Fruit fly (Drosophila melanogaster) ovary, adult (tissue): ENCODE results near the gene eIF4H2.

ENCODE experiments used
- CG17801 ChIP-seq: fragments of 200-800 bp; optimal IDR thresholded peaks from 2 replicates; lab custom pipeline; 2019; ENCODE audit warnings: missing biosample characterization, mild to moderate bottlenecking, missing genetic modification characterization, moderate library complexity; ENCODE audit not compliant: partially characterized antibody

eIF4H2 gene

dm6 chr3R:30742580-30742979, 16.7 kb downstream of the eIF4H2 start, which contains the start of gene CG15543:
Gene CG15543 (plus strand): TSS chr3R:30742880.
- TF ChIP-seq CG17801 (GFP tag; lab: Kevin White, UChicago), result no peak

- TF ChIP-seq CG17801 (GFP tag; lab: Kevin White, UChicago), result no peak
These were observed 19.2 kb downstream of the eIF4H2 start, which contains the start of gene Npc2g for dm6 chr3R:30745104-30745503. Gene Npc2g (minus strand): TSS chr3R:30745263.

dm6 chr3R:30746190-30746589, 20.3 kb downstream of the eIF4H2 start, which contains the start of gene Npc2h:
Gene Npc2h (minus strand): TSS chr3R:30746290.
- no peak for TF ChIP-seq CG17801 (GFP tag; lab: Kevin White, UChicago)

dm6 chr3R:30747039-30747438, 21.2 kb downstream of the eIF4H2 start:
- TF ChIP-seq CG17801 (GFP tag; lab: Kevin White, UChicago), result no peak

dm6 chr3R:30750898-30751297, 25.0 kb downstream of the eIF4H2 start:
- TF ChIP-seq CG17801 (GFP tag; lab: Kevin White, UChicago), result peak; percentile 74

dm6 chr3R:30754488-30755223, 28.8 kb downstream of the eIF4H2 start:
- TF ChIP-seq CG17801 (GFP tag; lab: Kevin White, UChicago), result no peak

dm6 chr3R:30756191-30756590, 30.3 kb downstream of the eIF4H2 start:
- no peak for TF ChIP-seq CG17801 (GFP tag; lab: Kevin White, UChicago)

- no peak for TF ChIP-seq CG17801 (GFP tag; lab: Kevin White, UChicago)
These were observed 33.1 kb downstream of the eIF4H2 start for dm6 chr3R:30758725-30759714.

- TF ChIP-seq CG17801 (GFP tag; lab: Kevin White, UChicago), result no peak
These were observed 35.3 kb downstream of the eIF4H2 start for dm6 chr3R:30761140-30761539.

dm6 chr3R:30762230-30762629, 36.3 kb downstream of the eIF4H2 start:
- TF ChIP-seq CG17801 (GFP tag; lab: Kevin White, UChicago), result no peak

- TF ChIP-seq CG17801 (GFP tag; lab: Kevin White, UChicago), result no peak
These were observed 38.2 kb downstream of the eIF4H2 start for dm6 chr3R:30764121-30764520.

- no peak for TF ChIP-seq CG17801 (GFP tag; lab: Kevin White, UChicago)
These were observed 39.6 kb downstream of the eIF4H2 start, which contains the start of gene zfh1 for dm6 chr3R:30765306-30766033. Gene zfh1 (plus strand): TSS chr3R:30765926.

- no peak for TF ChIP-seq CG17801 (GFP tag; lab: Kevin White, UChicago)
These were observed 41.1 kb downstream of the eIF4H2 start for dm6 chr3R:30766922-30767504.

dm6 chr3R:30767556-30767955, 41.7 kb downstream of the eIF4H2 start:
- TF ChIP-seq CG17801 (GFP tag; lab: Kevin White, UChicago), result no peak
